Worm (Caenorhabditis elegans) whole organism, L2 larva: ENCODE results near the gene C18B2.3.
A peak's percentile ranks its signal among the peaks of the same experiment; 100 is the strongest.

ENCODE experiments used
- C34F6.9 ChIP-seq: fragments of 150-350 bp; optimal IDR thresholded peaks from 2 replicates; lab custom pipeline; 2014; ENCODE audit warnings: missing biosample characterization, missing genetic modification characterization
- F13H6.1 ChIP-seq: sonication (generic microtip); optimal IDR thresholded peaks from 2 replicates; lab custom pipeline; 2016; ENCODE audit warnings: missing genetic modification characterization, missing compliant biosample characterization
- R02D3.7 ChIP-seq: fragments of 150-350 bp; optimal IDR thresholded peaks from 2 replicates; lab custom pipeline; 2014; ENCODE audit warnings: missing biosample characterization, missing genetic modification characterization
- ZK546.5 ChIP-seq: sonication (generic microtip); optimal IDR thresholded peaks from 2 replicates; lab custom pipeline; 2017; ENCODE audit warnings: missing biosample characterization, missing genetic modification characterization
- ama-1 ChIP-seq: fragments of 150-350 bp; optimal IDR thresholded peaks from 2 replicates; lab custom pipeline; 2018; ENCODE audit warnings: inconsistent platforms
- blmp-1 ChIP-seq: sonication (generic microtip); optimal IDR thresholded peaks from 2 replicates; lab custom pipeline; 2017; ENCODE audit warnings: missing genetic modification characterization, mild to moderate bottlenecking, missing compliant biosample characterization, antibody characterized with exemption, moderate library complexity; ENCODE audit not compliant: insufficient read depth
- ceh-16 ChIP-seq: fragments of 150-350 bp; optimal IDR thresholded peaks from 2 replicates; lab custom pipeline; 2014; ENCODE audit warnings: missing biosample characterization, missing genetic modification characterization
- ceh-82 ChIP-seq: fragments of 150-350 bp; optimal IDR thresholded peaks from 2 replicates; lab custom pipeline; 2014; ENCODE audit warnings: missing biosample characterization, missing genetic modification characterization
- crh-2 ChIP-seq: sonication (generic microtip); optimal IDR thresholded peaks from 2 replicates; lab custom pipeline; 2017; ENCODE audit warnings: missing biosample characterization, missing genetic modification characterization
- dmd-4 ChIP-seq: sonication (generic microtip); optimal IDR thresholded peaks from 2 replicates; lab custom pipeline; 2017; ENCODE audit warnings: missing biosample characterization, missing genetic modification characterization
- egl-27 ChIP-seq: sonication (generic microtip); optimal IDR thresholded peaks from 3 replicates; lab custom pipeline; 2017; ENCODE audit warnings: missing biosample characterization, missing genetic modification reagents, missing genetic modification characterization
- elt-3 ChIP-seq: sonication (generic microtip); optimal IDR thresholded peaks from 2 replicates; lab custom pipeline; 2017; ENCODE audit warnings: missing biosample characterization, missing genetic modification characterization
- fos-1 ChIP-seq: fragments of 150-350 bp; optimal IDR thresholded peaks from 2 replicates; lab custom pipeline; 2014; ENCODE audit warnings: missing biosample characterization, missing genetic modification characterization
- gmeb-1 ChIP-seq: fragments of 150-350 bp; optimal IDR thresholded peaks from 2 replicates; lab custom pipeline; 2014; ENCODE audit warnings: missing biosample characterization, missing genetic modification characterization
- lin-11 ChIP-seq: fragments of 150-350 bp; sonication (generic microtip); optimal IDR thresholded peaks from 2 replicates; lab custom pipeline; 2014; ENCODE audit warnings: missing biosample characterization, missing genetic modification characterization, inconsistent platforms, mixed read lengths
- lin-13 ChIP-seq: fragments of 150-350 bp; optimal IDR thresholded peaks from 2 replicates; lab custom pipeline; 2014; ENCODE audit warnings: missing biosample characterization, missing genetic modification reagents, missing genetic modification characterization
- lin-39 ChIP-seq: fragments of 150-350 bp; optimal IDR thresholded peaks from 2 replicates; lab custom pipeline; 2014; ENCODE audit warnings: missing biosample characterization, missing genetic modification reagents, missing genetic modification characterization
- lsy-2 ChIP-seq, 2 experiments: fragments of 150-350 bp in 1 of 2; sonication (generic microtip) in 1 of 2; optimal IDR thresholded peaks; 2 replicates each; lab custom pipeline; 2014 to 2017; ENCODE audit warnings: missing biosample characterization in 2 of 2, missing genetic modification characterization in 2 of 2
- mbf-1 ChIP-seq: sonication (generic microtip); optimal IDR thresholded peaks from 2 replicates; lab custom pipeline; 2017; ENCODE audit warnings: missing biosample characterization, missing genetic modification characterization
- mdl-1 ChIP-seq, 2 experiments: fragments of 150-350 bp in 1 of 2; sonication (generic microtip) in 1 of 2; optimal IDR thresholded peaks; 2 replicates each; lab custom pipeline; 2017; ENCODE audit warnings: missing biosample characterization in 2 of 2, missing genetic modification characterization in 2 of 2
- nhr-10 ChIP-seq: sonication (generic microtip); optimal IDR thresholded peaks from 2 replicates; lab custom pipeline; 2017; ENCODE audit warnings: missing biosample characterization, missing genetic modification characterization
- nhr-21 ChIP-seq: fragments of 150-350 bp; optimal IDR thresholded peaks from 2 replicates; lab custom pipeline; 2014; ENCODE audit warnings: missing biosample characterization, missing genetic modification characterization
- nhr-23 ChIP-seq: fragments of 150-350 bp; optimal IDR thresholded peaks from 2 replicates; lab custom pipeline; 2014; ENCODE audit warnings: missing biosample characterization, missing genetic modification reagents, missing genetic modification characterization
- nhr-237 ChIP-seq: fragments of 150-350 bp; optimal IDR thresholded peaks from 2 replicates; lab custom pipeline; 2014; ENCODE audit warnings: missing biosample characterization, missing genetic modification characterization
- nhr-25 ChIP-seq: fragments of 150-350 bp; sonication (generic microtip); optimal IDR thresholded peaks from 3 replicates; lab custom pipeline; 2014; ENCODE audit warnings: missing biosample characterization, missing genetic modification characterization
- nhr-6 ChIP-seq: fragments of 150-350 bp; optimal IDR thresholded peaks from 2 replicates; lab custom pipeline; 2014; ENCODE audit warnings: missing biosample characterization, missing genetic modification characterization
- nhr-77 ChIP-seq: fragments of 150-350 bp; optimal IDR thresholded peaks from 2 replicates; lab custom pipeline; 2014; ENCODE audit warnings: missing biosample characterization, missing genetic modification characterization
- peb-1 ChIP-seq: fragments of 150-350 bp; optimal IDR thresholded peaks from 2 replicates; lab custom pipeline; 2014; ENCODE audit warnings: missing biosample characterization, missing genetic modification characterization
- sem-4 ChIP-seq: fragments of 150-350 bp; optimal IDR thresholded peaks from 2 replicates; lab custom pipeline; 2014; ENCODE audit warnings: missing biosample characterization, missing genetic modification reagents, missing genetic modification characterization
- skn-1 ChIP-seq: sonication (generic microtip); optimal IDR thresholded peaks from 2 replicates; lab custom pipeline; 2017; ENCODE audit warnings: missing biosample characterization, missing genetic modification characterization
- sma-3 ChIP-seq: sonication (generic microtip); optimal IDR thresholded peaks from 2 replicates; lab custom pipeline; 2016; ENCODE audit warnings: missing genetic modification reagents, missing genetic modification characterization, missing compliant biosample characterization
- sma-9 ChIP-seq, 2 experiments: fragments of 150-350 bp in 1 of 2; sonication (generic microtip) in 1 of 2; optimal IDR thresholded peaks; 2 replicates each; lab custom pipeline; 2014 to 2016; ENCODE audit warnings: missing genetic modification characterization in 2 of 2, mild to moderate bottlenecking in 1 of 2, missing biosample characterization in 1 of 2, missing compliant biosample characterization in 1 of 2, missing genetic modification reagents in 1 of 2, moderate library complexity in 1 of 2
- unc-39 ChIP-seq: fragments of 150-350 bp; optimal IDR thresholded peaks from 2 replicates; lab custom pipeline; 2014; ENCODE audit warnings: missing biosample characterization, missing genetic modification characterization
- ztf-1 ChIP-seq: fragments of 200-800 bp; sonication (Bioruptor generic); conservative IDR thresholded peaks from 2 replicates; pipeline ENCODE4 v1.3.6; 2022; ENCODE audit warnings: missing genetic modification characterization, missing compliant biosample characterization
- ztf-11 ChIP-seq: sonication (generic microtip); optimal IDR thresholded peaks from 2 replicates; lab custom pipeline; 2017; ENCODE audit warnings: missing biosample characterization, missing genetic modification characterization
- ztf-4 ChIP-seq: fragments of 150-350 bp; optimal IDR thresholded peaks from 2 replicates; lab custom pipeline; 2014; ENCODE audit warnings: missing biosample characterization, missing genetic modification characterization

C18B2.3 gene

ce11 chrX:3605727-3606126, 4.1 kb downstream of the C18B2.3 start, which contains the start of gene C18B2.4 (continued):
- TF ChIP-seq nhr-21 (tag; lab: Kevin White, UChicago), result peak; percentile 25
- TF ChIP-seq nhr-10, result no peak
- no peak for TF ChIP-seq R02D3.7 (tag; lab: Kevin White, UChicago)
- TF ChIP-seq lin-13 (GFP tag; lab: Kevin White, UChicago), result peak; percentile 38
- TF ChIP-seq lsy-2 (tag; optimal IDR thresholded peaks at IDR 0.05; lab: Kevin White, UChicago), result peak; percentile 28 to 73

ce11 chrX:3610442-3610841, 8.8 kb downstream of the C18B2.3 start:
- no peak for TF ChIP-seq lin-13 (GFP tag; lab: Kevin White, UChicago)
- no peak for TF ChIP-seq elt-3 (tag; lab: Kevin White, UChicago)
- no peak for TF ChIP-seq ztf-1 (GFP tag; lab: Robert Waterston, UW)
- TF ChIP-seq dmd-4 (tag; lab: Kevin White, UChicago), result no peak
- TF ChIP-seq C34F6.9 (tag; lab: Kevin White, UChicago), result no peak
- no peak for TF ChIP-seq lsy-2 (tag; optimal IDR thresholded peaks at IDR 0.05; lab: Kevin White, UChicago)
- no peak for TF ChIP-seq nhr-237 (tag; lab: Kevin White, UChicago)
- no peak for TF ChIP-seq ama-1
- no peak for TF ChIP-seq lin-39 (tag; lab: Kevin White, UChicago)
- no peak for TF ChIP-seq mbf-1
- TF ChIP-seq ztf-11 (tag; lab: Kevin White, UChicago), result no peak
- TF ChIP-seq nhr-77 (tag; lab: Kevin White, UChicago), result no peak

ce11 chrX:3611042-3611623, 9.5 kb downstream of the C18B2.3 start, which contains the start of gene C18B2.5:
Gene C18B2.5, minus strand, starts transcription at chrX:3611092.
- TF ChIP-seq skn-1 (tag; lab: Kevin White, UChicago) (no peak), ceh-82 (no peak), crh-2 (peak; percentile 77), unc-39 (tag; lab: Kevin White, UChicago) (no peak), nhr-21 (tag; lab: Kevin White, UChicago) (no peak), peb-1 (tag; lab: Kevin White, UChicago) (no peak), gmeb-1 (peak; percentile 30), sma-3 (GFP tag; lab: Kevin White, UChicago) (no peak), ceh-16 (tag; lab: Kevin White, UChicago) (no peak), lin-11 (tag; lab: Kevin White, UChicago) (no peak), fos-1 (tag; lab: Kevin White, UChicago) (peak; percentile 83), elt-3 (tag; lab: Kevin White, UChicago) (no peak), ZK546.5 (no peak), sem-4 (tag; lab: Kevin White, UChicago) (no peak), lsy-2 (tag; optimal IDR thresholded peaks at IDR 0.05; lab: Kevin White, UChicago) (no peak), ztf-4 (tag; lab: Kevin White, UChicago) (no peak), blmp-1 (no peak), egl-27 (tag; lab: Kevin White, UChicago) (no peak), nhr-6 (no peak), ztf-1 (GFP tag; lab: Robert Waterston, UW) (no peak), sma-9 (GFP tag; optimal IDR thresholded peaks at IDR 0.05; lab: Kevin White, UChicago) (no peak), sma-9 (tag; optimal IDR thresholded peaks at IDR 0.05; lab: Kevin White, UChicago) (no peak), nhr-10 (no peak), R02D3.7 (tag; lab: Kevin White, UChicago) (no peak)

- TF ChIP-seq nhr-6 (no peak), sma-9 (GFP tag; optimal IDR thresholded peaks at IDR 0.05; lab: Kevin White, UChicago) (no peak), sma-9 (tag; optimal IDR thresholded peaks at IDR 0.05; lab: Kevin White, UChicago) (no peak), nhr-10 (no peak), nhr-237 (tag; lab: Kevin White, UChicago) (no peak), gmeb-1 (no peak), elt-3 (tag; lab: Kevin White, UChicago) (no peak), ZK546.5 (no peak), ama-1 (no peak), F13H6.1 (tag; lab: Kevin White, UChicago) (no peak), mdl-1 (tag; optimal IDR thresholded peaks at IDR 0.05; lab: Kevin White, UChicago) (no peak), nhr-25 (tag; lab: Kevin White, UChicago) (no peak), lsy-2 (tag; optimal IDR thresholded peaks at IDR 0.05; lab: Kevin White, UChicago) (no peak), dmd-4 (tag; lab: Kevin White, UChicago) (no peak), ceh-16 (tag; lab: Kevin White, UChicago) (no peak), fos-1 (tag; lab: Kevin White, UChicago) (no peak), nhr-23 (tag; lab: Kevin White, UChicago) (no peak), ztf-11 (tag; lab: Kevin White, UChicago) (no peak)
Observed at ce11 chrX:3611740-3612139, 10.1 kb downstream of the C18B2.3 start.
